Comparison of ENCODE assay signal across 7 worm cellular contexts in genomic region chrIII:12800529-12800928, ce11.
TF ChIP-seq lines count a peak whose summit lies in the region.

No protein-coding gene starts in this region.

TF ChIP-seq in whole organism, L1 larva, 84 proteins besides CTCF, POLR2A, EP300 and RAD21:
- TF ChIP-seq C16A3.4 (tag; optimal IDR thresholded peaks at IDR 0.05; lab: Kevin White, UChicago) = no peak
- no peak for TF ChIP-seq ceh-88 (GFP tag; IDR thresholded peaks at IDR 0.05; lab: Robert Waterston, UW)
- TF ChIP-seq nhr-20 (tag; optimal IDR thresholded peaks at IDR 0.05; lab: Kevin White, UChicago) = peak; percentile 0
- TF ChIP-seq blmp-1 (tag; optimal IDR thresholded peaks at IDR 0.05; lab: Kevin White, UChicago) = peak; percentile 100
- peak; percentile 62 for TF ChIP-seq nhr-85 (tag; lab: Kevin White, UChicago)

TF ChIP-seq in whole organism, L2 larva, 48 proteins besides CTCF, POLR2A, EP300 and RAD21 (continues in another document):
- TF ChIP-seq nhr-129 (tag; optimal IDR thresholded peaks at IDR 0.05; lab: Kevin White, UChicago) (no peak), lsy-2 (tag; optimal IDR thresholded peaks at IDR 0.05; lab: Kevin White, UChicago) (no peak), unc-62 (GFP tag; optimal IDR thresholded peaks at IDR 0.05; lab: Kevin White, UChicago) (no peak), nhr-25 (tag; optimal IDR thresholded peaks at IDR 0.05; lab: Kevin White, UChicago) (peak; percentile 18), mab-5 (tag; optimal IDR thresholded peaks at IDR 0.05; lab: Kevin White, UChicago) (no peak), nhr-21 (tag; optimal IDR thresholded peaks at IDR 0.05; lab: Kevin White, UChicago) (no peak), fos-1 (tag; optimal IDR thresholded peaks at IDR 0.05; lab: Kevin White, UChicago) (peak; percentile 47), lin-13 (GFP tag; optimal IDR thresholded peaks at IDR 0.05; lab: Kevin White, UChicago) (no peak), lin-11 (tag; optimal IDR thresholded peaks at IDR 0.05; lab: Kevin White, UChicago) (no peak), ztf-4 (tag; optimal IDR thresholded peaks at IDR 0.05; lab: Kevin White, UChicago) (no peak), sma-9 (GFP tag; optimal IDR thresholded peaks at IDR 0.05; lab: Kevin White, UChicago) (no peak), sma-9 (tag; optimal IDR thresholded peaks at IDR 0.05; lab: Kevin White, UChicago) (no peak), ceh-16 (tag; optimal IDR thresholded peaks at IDR 0.05; lab: Kevin White, UChicago) (peak; percentile 58), ceh-82 (tag; optimal IDR thresholded peaks at IDR 0.05; lab: Kevin White, UChicago) (no peak), dmd-4 (tag; optimal IDR thresholded peaks at IDR 0.05; lab: Kevin White, UChicago) (no peak)

TF ChIP-seq in whole organism, L3 larva, 47 proteins besides CTCF, POLR2A, EP300 and RAD21:
- TF ChIP-seq nhr-43 (tag; optimal IDR thresholded peaks at IDR 0.05; lab: Kevin White, UChicago; ENCODE audit: poor library complexity, severe bottlenecking) (peak; percentile 16), aly-2 (tag; optimal IDR thresholded peaks at IDR 0.05; lab: Kevin White, UChicago) (no peak), lin-15B (tag; optimal IDR thresholded peaks at IDR 0.05; lab: Kevin White, UChicago) (peak; percentile 21), sea-2 (GFP tag; optimal IDR thresholded peaks at IDR 0.05; lab: Kevin White, UChicago) (no peak), elt-1 (tag; optimal IDR thresholded peaks at IDR 0.05; lab: Kevin White, UChicago) (peak; percentile 14), nhr-28 (tag; optimal IDR thresholded peaks at IDR 0.05; lab: Kevin White, UChicago) (no peak), nhr-25 (tag; optimal IDR thresholded peaks at IDR 0.05; lab: Kevin White, UChicago) (peak; percentile 75), nhr-23 (tag; optimal IDR thresholded peaks at IDR 0.05; lab: Kevin White, UChicago) (peak; percentile 28)

TF ChIP-seq in whole organism, L4 larva, 104 proteins besides CTCF, POLR2A, EP300 and RAD21:
- TF ChIP-seq aha-1 (tag; lab: Kevin White, UChicago) (no peak), mxl-3 (GFP tag; optimal IDR thresholded peaks at IDR 0.05; lab: Kevin White, UChicago) (peak; percentile 66), zfp-2 (tag; optimal IDR thresholded peaks at IDR 0.05; lab: Kevin White, UChicago) (no peak), nhr-28 (tag; optimal IDR thresholded peaks at IDR 0.05; lab: Kevin White, UChicago) (peak; percentile 43), hlh-11 (tag; optimal IDR thresholded peaks at IDR 0.05; lab: Kevin White, UChicago) (peak; percentile 68), lin-39 (tag; optimal IDR thresholded peaks at IDR 0.05; lab: Kevin White, UChicago) (no peak), hlh-30 (tag; optimal IDR thresholded peaks at IDR 0.05; lab: Kevin White, UChicago; ENCODE audit: insufficient read depth) (peak; percentile 51), mdl-1 (tag; optimal IDR thresholded peaks at IDR 0.05; lab: Kevin White, UChicago) (peak in 1 of 2 experiments; percentile 23)

TF ChIP-seq in whole organism, late embryonic, 69 proteins besides CTCF, POLR2A, EP300 and RAD21:
- no peak for TF ChIP-seq gmeb-2 (tag; optimal IDR thresholded peaks at IDR 0.05; lab: Kevin White, UChicago)
- TF ChIP-seq rnt-1 (tag; optimal IDR thresholded peaks at IDR 0.05; lab: Kevin White, UChicago) = peak; percentile 69
- no peak for TF ChIP-seq nfya-1 (tag; optimal IDR thresholded peaks at IDR 0.05; lab: Kevin White, UChicago)

TF ChIP-seq in whole organism, mixed stage, embryonic, 35 proteins besides CTCF, POLR2A, EP300 and RAD21:
- peak; percentile 96 for TF ChIP-seq blmp-1 (tag; optimal IDR thresholded peaks at IDR 0.05; lab: Kevin White, UChicago)
- peak; percentile 95 for TF ChIP-seq ham-2 (GFP tag; optimal IDR thresholded peaks at IDR 0.05; lab: Kevin White, UChicago)
- no peak for TF ChIP-seq nhr-237 (tag; optimal IDR thresholded peaks at IDR 0.05; lab: Kevin White, UChicago)
- peak; percentile 70 for TF ChIP-seq elt-1 (tag; optimal IDR thresholded peaks at IDR 0.05; lab: Kevin White, UChicago; ENCODE audit: borderline replicate concordance, insufficient read depth)
- no peak for TF ChIP-seq flh-1 (GFP tag; optimal IDR thresholded peaks at IDR 0.05; lab: Kevin White, UChicago)

TF ChIP-seq in whole organism, young adult, 124 proteins besides CTCF, POLR2A, EP300 and RAD21:
- TF ChIP-seq F39B2.1 (GFP tag; IDR thresholded peaks at IDR 0.05; lab: Robert Waterston, UW) = no peak
- TF ChIP-seq zfh-2 (GFP tag; conservative IDR thresholded peaks at IDR 0.05; lab: Robert Waterston, UW) = 0 out of 2 replicates have a peak, but pooled peaks have one; percentile 26
TF ChIP-seq in whole organism, young adult: peak in this region for 1.
